Fruit fly (Drosophila melanogaster) whole organism, adult: ENCODE measurements around the gene CG5377.

ENCODE experiments used
- CG11617 ChIP-seq: fragments of 200-800 bp; sonication (Bioruptor generic); optimal IDR thresholded peaks from 2 replicates; lab custom pipeline; 2017; ENCODE audit warnings: mild to moderate bottlenecking, missing biosample characterization, missing genetic modification reagents, missing genetic modification characterization
- CG12768 ChIP-seq: fragments of 200-800 bp; sonication (Bioruptor generic); optimal IDR thresholded peaks from 2 replicates; lab custom pipeline; 2017; ENCODE audit warnings: missing biosample characterization, missing genetic modification characterization, mild to moderate bottlenecking, moderate library complexity, missing genetic modification reagents
- CG14711 ChIP-seq: fragments of 200-800 bp; sonication (Bioruptor generic); optimal IDR thresholded peaks from 2 replicates; lab custom pipeline; 2018; ENCODE audit warnings: missing biosample characterization, mild to moderate bottlenecking, missing genetic modification characterization, moderate library complexity
- CG1620 ChIP-seq: fragments of 200-800 bp; sonication (Bioruptor generic); optimal IDR thresholded peaks from 2 replicates; lab custom pipeline; 2016; ENCODE audit warnings: missing biosample characterization, missing genetic modification characterization
- CG33017 ChIP-seq: fragments of 200-800 bp; sonication (Bioruptor generic); optimal IDR thresholded peaks from 2 replicates; lab custom pipeline; 2018; ENCODE audit warnings: missing biosample characterization, mild to moderate bottlenecking, missing genetic modification characterization, moderate library complexity
- CG5204 ChIP-seq: fragments of 200-800 bp; sonication (Bioruptor generic); optimal IDR thresholded peaks from 2 replicates; lab custom pipeline; 2016; ENCODE audit warnings: missing biosample characterization, missing genetic modification characterization
- CG7045 ChIP-seq: fragments of 200-800 bp; sonication (Bioruptor generic); optimal IDR thresholded peaks from 2 replicates; lab custom pipeline; 2017; ENCODE audit warnings: missing biosample characterization, mild to moderate bottlenecking, missing genetic modification characterization
- CG7101 ChIP-seq: fragments of 200-800 bp; sonication (Bioruptor generic); optimal IDR thresholded peaks from 2 replicates; lab custom pipeline; 2018; ENCODE audit warnings: missing biosample characterization, mild to moderate bottlenecking, missing genetic modification characterization, moderate library complexity
- Clk ChIP-seq: fragments of 200-800 bp; sonication (Bioruptor generic); optimal IDR thresholded peaks from 2 replicates; lab custom pipeline; 2017; ENCODE audit warnings: missing biosample characterization, missing genetic modification characterization
- Crg-1 ChIP-seq: fragments of 200-800 bp; sonication (Bioruptor generic); optimal IDR thresholded peaks from 2 replicates; lab custom pipeline; 2016; ENCODE audit warnings: missing biosample characterization, missing genetic modification characterization
- Hr96 ChIP-seq: fragments of 200-800 bp; sonication (Bioruptor generic); optimal IDR thresholded peaks from 2 replicates; lab custom pipeline; 2016; ENCODE audit warnings: missing biosample characterization, missing genetic modification characterization
- Mnt ChIP-seq: fragments of 200-800 bp; sonication (Bioruptor generic); optimal IDR thresholded peaks from 2 replicates; lab custom pipeline; 2016; ENCODE audit warnings: missing biosample characterization, mild to moderate bottlenecking, missing genetic modification characterization
- bab1 ChIP-seq: fragments of 200-800 bp; sonication (Bioruptor generic); optimal IDR thresholded peaks from 3 replicates; lab custom pipeline; 2019; ENCODE audit warnings: missing biosample characterization, mild to moderate bottlenecking, missing genetic modification characterization, moderate library complexity
- cic ChIP-seq: fragments of 200-800 bp; sonication (Bioruptor generic); optimal IDR thresholded peaks from 2 replicates; lab custom pipeline; 2017; ENCODE audit warnings: missing biosample characterization, mild to moderate bottlenecking, missing genetic modification characterization, moderate library complexity
- cnc ChIP-seq, 2 experiments: fragments of >200 bp; optimal IDR thresholded peaks; 2 replicates each; lab custom pipeline; 2017
- kay ChIP-seq: fragments of 200-800 bp; sonication (Bioruptor generic); peaks from one replicate; lab custom pipeline; 2016; ENCODE audit warnings: missing biosample characterization, missing genetic modification characterization, borderline replicate concordance
- ovo ChIP-seq: fragments of 200-800 bp; sonication (Bioruptor generic); optimal IDR thresholded peaks from 2 replicates; lab custom pipeline; 2016; ENCODE audit warnings: missing biosample characterization, missing genetic modification characterization
- pad ChIP-seq: fragments of 200-800 bp; sonication (Bioruptor generic); optimal IDR thresholded peaks from 3 replicates; lab custom pipeline; 2017; ENCODE audit warnings: missing biosample characterization, missing genetic modification characterization, mild to moderate bottlenecking, moderate library complexity, missing genetic modification reagents
- tj ChIP-seq: fragments of 200-800 bp; sonication (Bioruptor generic); optimal IDR thresholded peaks from 3 replicates; lab custom pipeline; 2017; ENCODE audit warnings: missing biosample characterization, mild to moderate bottlenecking, missing genetic modification characterization, moderate library complexity
- toe ChIP-seq: fragments of 200-800 bp; sonication (Bioruptor generic); optimal IDR thresholded peaks from 2 replicates; lab custom pipeline; 2016; ENCODE audit warnings: missing biosample characterization, missing genetic modification characterization

Gene CG5377

dm6 chr3R:22467939-22468571 lies at the start of gene CG5377, which contains the start of gene Nrx-1:
CG5377 (minus strand) TSS chr3R:22468157.
Nrx-1 (plus strand) TSS chr3R:22468512.
- TF ChIP-seq cic (GFP tag; lab: Kevin White, UChicago), result peak; percentile 19
- peak; percentile 60 for TF ChIP-seq bab1 (GFP tag; lab: Kevin White, UChicago)
- no peak for TF ChIP-seq toe (GFP tag; lab: Kevin White, UChicago)
- TF ChIP-seq ovo (GFP tag; lab: Kevin White, UChicago), result peak; percentile 79
- peak; percentile 74 for TF ChIP-seq kay (GFP tag; lab: Kevin White, UChicago)

- TF ChIP-seq kay (GFP tag; lab: Kevin White, UChicago), result peak; percentile 2
- no peak for TF ChIP-seq pad (GFP tag; lab: Kevin White, UChicago)
Measured at dm6 chr3R:22515384-22515783, 47.4 kb upstream of the CG5377 start.

DNA sequence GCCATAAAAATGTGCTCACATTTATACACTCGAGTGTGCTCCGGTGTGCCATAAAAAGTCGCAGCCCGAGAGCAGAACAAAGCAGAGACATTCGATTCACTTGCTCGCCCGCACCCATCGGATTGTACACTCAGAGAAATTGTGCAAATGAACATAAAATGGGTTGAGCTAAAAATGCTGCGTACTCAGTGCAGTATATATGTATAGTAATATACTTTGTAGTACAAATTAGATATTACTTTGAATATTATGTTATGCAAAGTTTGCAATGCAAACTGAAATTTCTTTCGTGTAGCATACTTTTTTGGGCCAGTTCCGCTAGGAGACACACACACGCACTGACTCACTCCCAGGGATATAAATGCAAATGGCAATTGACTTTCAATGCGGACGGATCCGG lies 35.7 kb upstream of the CG5377 start:
- TF ChIP-seq CG7045 (GFP tag; lab: Kevin White, UChicago) (no peak), CG12768 (GFP tag; lab: Kevin White, UChicago) (no peak), ovo (GFP tag; lab: Kevin White, UChicago) (no peak), pad (GFP tag; lab: Kevin White, UChicago) (no peak), kay (GFP tag; lab: Kevin White, UChicago) (no peak), Hr96 (GFP tag; lab: Kevin White, UChicago) (no peak), Crg-1 (GFP tag; lab: Kevin White, UChicago) (no peak), toe (GFP tag; lab: Kevin White, UChicago) (no peak), cic (GFP tag; lab: Kevin White, UChicago) (no peak), Mnt (no peak), CG7101 (tag; lab: Kevin White, UChicago) (no peak), CG1620 (GFP tag; lab: Kevin White, UChicago) (no peak), cnc (optimal IDR thresholded peaks at IDR 0.05; lab: Kevin White, UChicago) (no peak), tj (GFP tag; lab: Kevin White, UChicago) (no peak), CG5204 (no peak), CG14711 (tag; lab: Kevin White, UChicago) (no peak), CG11617 (GFP tag; lab: Kevin White, UChicago) (no peak), Clk (GFP tag; lab: Kevin White, UChicago) (no peak), CG33017 (tag; lab: Kevin White, UChicago) (no peak)

DNA sequence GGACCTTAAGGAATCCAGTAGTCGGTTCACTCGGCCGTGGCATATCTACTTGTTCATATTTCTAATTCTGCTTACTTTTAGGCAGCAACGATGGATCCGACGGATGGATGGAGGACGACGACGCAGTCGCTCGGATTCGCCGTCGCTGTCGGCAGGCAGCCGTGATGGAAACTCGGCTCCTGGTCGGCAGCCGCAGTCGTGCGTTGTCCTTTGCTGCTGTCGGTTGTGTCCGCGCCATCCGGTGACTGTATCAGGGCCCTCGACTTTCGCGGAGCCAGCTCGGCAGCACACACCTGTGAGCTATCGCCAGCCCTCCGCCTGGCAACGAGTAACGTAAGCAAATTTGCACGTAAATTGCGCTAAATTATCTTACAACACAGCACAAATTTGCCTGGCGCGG lies 29.1 kb upstream of the CG5377 start, which contains the start of gene Octbeta1R:
Gene Octbeta1R (plus strand): TSS at position 191 of the 400 bp plus-strand sequence.
- no peak for TF ChIP-seq ovo (GFP tag; lab: Kevin White, UChicago)
- TF ChIP-seq cic (GFP tag; lab: Kevin White, UChicago), result no peak
- no peak for TF ChIP-seq CG7101 (tag; lab: Kevin White, UChicago)
- TF ChIP-seq CG12768 (GFP tag; lab: Kevin White, UChicago), result no peak
- TF ChIP-seq CG7045 (GFP tag; lab: Kevin White, UChicago), result no peak
- TF ChIP-seq CG1620 (GFP tag; lab: Kevin White, UChicago), result no peak
- TF ChIP-seq CG5204, result no peak
- no peak for TF ChIP-seq Mnt

DNA sequence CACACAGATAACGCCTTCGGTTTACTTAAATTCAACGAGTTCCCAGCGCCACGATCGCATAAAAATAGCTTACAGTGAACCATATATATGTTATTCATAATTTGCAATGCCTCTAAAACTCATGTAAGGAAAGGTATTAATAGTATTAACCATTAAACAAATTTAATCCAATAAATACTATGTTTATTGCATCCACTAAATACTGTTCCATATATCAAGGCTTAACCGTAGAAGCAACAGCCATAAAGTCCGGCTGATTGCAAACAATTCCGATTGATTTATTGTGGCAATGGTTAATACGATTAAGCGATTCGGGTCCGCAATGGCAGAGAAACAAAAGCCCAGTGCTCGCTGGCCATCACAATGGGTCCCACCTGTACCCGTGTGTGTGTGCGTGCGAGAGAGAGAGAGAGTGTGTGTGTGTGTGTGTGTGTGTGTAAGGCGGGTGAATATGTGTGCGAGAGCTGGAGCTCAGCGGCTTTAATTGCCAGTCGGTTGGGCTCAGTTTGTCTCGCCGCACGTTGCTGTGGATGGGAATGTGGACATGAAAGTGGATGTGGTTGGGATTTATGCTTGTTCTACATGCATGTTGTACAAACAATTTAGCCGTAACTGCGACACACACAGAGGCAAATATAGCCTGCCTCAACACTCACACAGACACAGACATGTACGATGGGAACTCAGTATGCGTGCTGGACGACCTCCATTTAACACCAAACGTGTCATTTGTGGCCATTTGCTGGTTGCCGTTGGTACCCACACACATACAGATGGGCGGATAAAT lies 26.8 kb upstream of the CG5377 start:
- TF ChIP-seq toe (GFP tag; lab: Kevin White, UChicago) (no peak), CG7045 (GFP tag; lab: Kevin White, UChicago) (peak; percentile 78), cic (GFP tag; lab: Kevin White, UChicago) (no peak), tj (GFP tag; lab: Kevin White, UChicago) (no peak), pad (GFP tag; lab: Kevin White, UChicago) (peak; percentile 29)

DNA sequence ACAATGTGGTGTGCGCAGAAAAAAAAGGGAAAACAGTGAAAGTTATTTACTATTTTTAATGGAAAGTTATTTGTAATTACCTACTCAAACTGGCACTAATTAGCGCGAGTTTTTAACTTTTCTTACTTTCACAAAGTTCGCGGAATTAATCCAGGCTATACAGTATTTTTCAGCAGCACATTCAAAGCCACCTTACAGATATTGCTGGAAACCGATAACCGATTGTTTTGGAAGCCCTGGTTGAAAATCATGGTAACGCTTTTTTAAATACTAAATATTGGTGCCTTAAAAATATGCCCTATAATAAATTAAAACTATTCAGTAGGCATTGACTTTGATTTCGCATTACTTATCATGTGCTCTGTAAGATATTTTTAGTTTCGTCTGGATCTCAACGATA lies 24.8 kb upstream of the CG5377 start, which contains the start of gene tHMG2:
Gene tHMG2 (plus strand): TSS at position 187 of the 400 bp plus-strand sequence.
- no peak for TF ChIP-seq Hr96 (GFP tag; lab: Kevin White, UChicago)
- TF ChIP-seq Crg-1 (GFP tag; lab: Kevin White, UChicago), result no peak
- no peak for TF ChIP-seq CG12768 (GFP tag; lab: Kevin White, UChicago)
- no peak for TF ChIP-seq kay (GFP tag; lab: Kevin White, UChicago)
- TF ChIP-seq tj (GFP tag; lab: Kevin White, UChicago), result no peak
- no peak for TF ChIP-seq Mnt
- no peak for TF ChIP-seq CG11617 (GFP tag; lab: Kevin White, UChicago)
- TF ChIP-seq CG7045 (GFP tag; lab: Kevin White, UChicago), result no peak
- no peak for TF ChIP-seq toe (GFP tag; lab: Kevin White, UChicago)
- TF ChIP-seq CG7101 (tag; lab: Kevin White, UChicago), result no peak
- TF ChIP-seq cic (GFP tag; lab: Kevin White, UChicago), result no peak
- no peak for TF ChIP-seq CG5204
- no peak for TF ChIP-seq CG33017 (tag; lab: Kevin White, UChicago)
- TF ChIP-seq ovo (GFP tag; lab: Kevin White, UChicago), result no peak
- no peak for TF ChIP-seq Clk (GFP tag; lab: Kevin White, UChicago)
- no peak for TF ChIP-seq CG14711 (tag; lab: Kevin White, UChicago)
- TF ChIP-seq pad (GFP tag; lab: Kevin White, UChicago), result no peak
- TF ChIP-seq CG1620 (GFP tag; lab: Kevin White, UChicago), result no peak
